Worm (Caenorhabditis elegans) whole organism, L4 larva: ENCODE measurements around the gene hic-1.

Experiments used
- ama-1 ChIP-seq: fragments of 150-350 bp; optimal IDR thresholded peaks from 2 replicates; lab custom pipeline; 2014; ENCODE audit warnings: inconsistent platforms, mixed read lengths
- ceh-20 ChIP-seq: fragments of 200-800 bp; sonication (Bioruptor generic); IDR thresholded peaks from 2 replicates; pipeline ENCODE4 v1.3.6; 2022; ENCODE audit warnings: missing genetic modification reagents, missing genetic modification characterization, missing compliant biosample characterization
- dve-1 ChIP-seq: sonication (generic microtip); optimal IDR thresholded peaks from 2 replicates; lab custom pipeline; 2017; ENCODE audit warnings: antibody characterized with exemption, mild to moderate bottlenecking, missing genetic modification characterization, missing compliant biosample characterization; ENCODE audit not compliant: insufficient read depth
- nhr-25 ChIP-seq: sonication (generic microtip); optimal IDR thresholded peaks from 2 replicates; lab custom pipeline; 2017; ENCODE audit warnings: missing genetic modification characterization, mild to moderate bottlenecking, missing compliant biosample characterization, antibody characterized with exemption, moderate library complexity, borderline replicate concordance; ENCODE audit not compliant: insufficient read depth
- nhr-77 ChIP-seq: fragments of 150-350 bp; optimal IDR thresholded peaks from 2 replicates; lab custom pipeline; 2014; ENCODE audit warnings: missing biosample characterization, missing genetic modification characterization
- snpc-4 ChIP-seq: fragments of 150-350 bp; optimal IDR thresholded peaks from 2 replicates; lab custom pipeline; 2014; ENCODE audit warnings: missing biosample characterization, missing genetic modification characterization

DNA sequence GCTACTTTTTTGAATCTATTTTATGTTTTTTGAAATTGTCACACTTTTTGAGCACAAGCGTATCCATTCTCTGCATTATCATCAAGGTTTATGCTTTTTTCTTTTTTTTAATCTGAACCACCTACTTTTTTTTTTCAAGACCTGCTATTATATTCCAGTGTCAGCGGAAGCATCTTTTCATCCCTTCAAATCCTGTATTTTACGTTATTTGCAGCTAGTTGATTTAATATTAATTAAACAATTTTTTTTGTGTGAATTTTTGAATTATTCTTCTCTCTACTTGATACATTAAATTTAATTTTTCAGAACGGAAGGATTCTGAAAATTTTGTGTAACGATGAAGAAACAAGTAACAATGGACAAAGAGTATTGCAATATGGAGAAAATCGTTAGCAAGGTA, 11.1 kb upstream of the hic-1 start, which contains the start of gene C25B8.8:
- TF ChIP-seq ama-1 (lab: Kevin White, UChicago) (no peak), nhr-77 (tag; lab: Kevin White, UChicago) (no peak), snpc-4 (tag; lab: Kevin White, UChicago) (no peak), dve-1 (tag; lab: Kevin White, UChicago) (no peak), nhr-25 (tag; lab: Kevin White, UChicago) (no peak), ceh-20 (no peak)
